Worm (Caenorhabditis elegans) whole organism, L4/young adult: ENCODE measurements around the gene Y57G11C.38.

Experiments
- dao-5 ChIP-seq: sonication (generic microtip); optimal IDR thresholded peaks from 2 replicates; lab custom pipeline; 2016; ENCODE audit warnings: missing genotype, missing genetic modification characterization, moderate library complexity, missing compliant biosample characterization
- him-1 ChIP-seq: sonication (generic microtip); optimal IDR thresholded peaks from 2 replicates; lab custom pipeline; 2016; ENCODE audit warnings: missing genotype, missing genetic modification reagents, missing genetic modification characterization, missing compliant biosample characterization

- TF ChIP-seq him-1 (tag; lab: Kevin White, UChicago) (no peak), dao-5 (tag; lab: Kevin White, UChicago) (no peak)
Measured at ce11 chrIV:14826151-14826757, 36.0 kb upstream of the Y57G11C.38 start.
